Fruit fly (Drosophila melanogaster) whole organism, wandering third instar larva: Measurements from ENCODE around the gene CG13679.

Experiments
- Abd-B ChIP-seq: fragments of >200 bp; optimal IDR thresholded peaks from 2 replicates; lab custom pipeline; 2017; ENCODE audit warnings: missing biosample characterization, missing genetic modification characterization
- CG32264 ChIP-seq: fragments of 200-800 bp; sonication (Bioruptor generic); optimal IDR thresholded peaks from 2 replicates; lab custom pipeline; 2016; ENCODE audit warnings: missing biosample characterization, missing genetic modification characterization
- CG9705 ChIP-seq: fragments of 200-800 bp; sonication (Bioruptor generic); optimal IDR thresholded peaks from 2 replicates; lab custom pipeline; 2018; ENCODE audit warnings: missing biosample characterization, mild to moderate bottlenecking, missing genetic modification characterization
- CrebA ChIP-seq: fragments of 200-800 bp; sonication (Bioruptor generic); optimal IDR thresholded peaks from 2 replicates; lab custom pipeline; 2016; ENCODE audit warnings: missing biosample characterization, mild to moderate bottlenecking, missing genetic modification characterization, borderline replicate concordance
- Dfd ChIP-seq: fragments of >200 bp; optimal IDR thresholded peaks from 2 replicates; lab custom pipeline; 2017; ENCODE audit warnings: missing biosample characterization, missing genetic modification characterization
- Dif ChIP-seq: fragments of 200-275, 200-300 bp; sonication (Bioruptor generic); optimal IDR thresholded peaks from 2 replicates; lab custom pipeline; 2018; ENCODE audit warnings: missing biosample characterization, missing genetic modification characterization; ENCODE audit not compliant: partially characterized antibody
- GATAd ChIP-seq: sonication (Bioruptor generic); optimal IDR thresholded peaks from 2 replicates; lab custom pipeline; 2016; ENCODE audit warnings: missing biosample characterization, missing genetic modification characterization
- HLH106 ChIP-seq: fragments of 200-800 bp; optimal IDR thresholded peaks from 3 replicates; lab custom pipeline; 2019; ENCODE audit warnings: missing biosample characterization, mild to moderate bottlenecking, missing genetic modification characterization, moderate library complexity
- Hnf4 ChIP-seq: fragments of 200-800 bp; sonication (Bioruptor generic); optimal IDR thresholded peaks from 2 replicates; lab custom pipeline; 2016; ENCODE audit warnings: missing biosample characterization, mild to moderate bottlenecking, missing genetic modification characterization
- Hr78 ChIP-seq: fragments of >200 bp; optimal IDR thresholded peaks from 2 replicates; lab custom pipeline; 2017; ENCODE audit warnings: missing biosample characterization, missing genetic modification characterization
- Hr83 ChIP-seq: fragments of 200-300 bp; sonication (Bioruptor generic); optimal IDR thresholded peaks from 2 replicates; lab custom pipeline; 2016; ENCODE audit warnings: missing biosample characterization, mild to moderate bottlenecking, missing genetic modification characterization, moderate library complexity; ENCODE audit not compliant: poor library complexity, severe bottlenecking
- Jra ChIP-seq: sonication (Bioruptor generic); optimal IDR thresholded peaks from 2 replicates; lab custom pipeline; 2016; ENCODE audit warnings: missing biosample characterization, missing genetic modification characterization
- Mio ChIP-seq: sonication (Bioruptor generic); optimal IDR thresholded peaks from 2 replicates; lab custom pipeline; 2016; ENCODE audit warnings: missing biosample characterization, missing genetic modification characterization
- Myc ChIP-seq: fragments of >200 bp; optimal IDR thresholded peaks from 2 replicates; lab custom pipeline; 2017
- N ChIP-seq: fragments of >200 bp; optimal IDR thresholded peaks from 2 replicates; lab custom pipeline; 2018; ENCODE audit warnings: missing biosample characterization, missing external identifiers, missing genetic modification characterization
- OdsH ChIP-seq: fragments of 200-800 bp; sonication (Bioruptor generic); optimal IDR thresholded peaks from 2 replicates; lab custom pipeline; 2016; ENCODE audit warnings: missing biosample characterization, mild to moderate bottlenecking, missing genetic modification characterization
- Rel ChIP-seq, 2 experiments: fragments of 200-800 bp; sonication (Bioruptor generic) in 1 of 2; optimal IDR thresholded peaks; 2 replicates in 1 of 2; 3 replicates in 1 of 2; lab custom pipeline; 2016 to 2019; ENCODE audit warnings: mild to moderate bottlenecking in 2 of 2, missing biosample characterization in 2 of 2, missing genetic modification characterization in 2 of 2, moderate library complexity in 1 of 2
- Sp1 ChIP-seq: fragments of 200-800 bp; sonication (Bioruptor generic); optimal IDR thresholded peaks from 3 replicates; lab custom pipeline; 2019; ENCODE audit warnings: missing biosample characterization, mild to moderate bottlenecking, missing genetic modification characterization, moderate library complexity
- Vsx2 ChIP-seq: fragments of 200-300, 225-300 bp; sonication (Bioruptor generic); optimal IDR thresholded peaks from 2 replicates; lab custom pipeline; 2018; ENCODE audit warnings: missing biosample characterization, missing genetic modification characterization; ENCODE audit not compliant: partially characterized antibody
- br ChIP-seq: fragments of 200-800 bp; sonication (Bioruptor generic); optimal IDR thresholded peaks from 2 replicates; lab custom pipeline; 2016; ENCODE audit warnings: missing biosample characterization, missing genetic modification characterization
- brk ChIP-seq: fragments of 200-800 bp; sonication (Bioruptor generic); optimal IDR thresholded peaks from 2 replicates; lab custom pipeline; 2016; ENCODE audit warnings: missing biosample characterization, mild to moderate bottlenecking, missing genetic modification characterization
- dl ChIP-seq, 2 experiments: fragments of 175-275, 200-275 bp in 1 of 2; fragments of 200-275 bp in 1 of 2; sonication (Bioruptor generic); optimal IDR thresholded peaks; lab custom pipeline; 2018; ENCODE audit warnings: mild to moderate bottlenecking in 2 of 2, missing biosample characterization in 2 of 2, missing genetic modification characterization in 2 of 2, moderate library complexity in 2 of 2; ENCODE audit not compliant: partially characterized antibody in 2 of 2, insufficient read depth in 1 of 2
- dmrt93B ChIP-seq: fragments of 200-800 bp; sonication (Bioruptor generic); optimal IDR thresholded peaks from 2 replicates; lab custom pipeline; 2018; ENCODE audit warnings: missing biosample characterization, mild to moderate bottlenecking, missing genetic modification characterization
- dsf ChIP-seq: sonication (Bioruptor generic); optimal IDR thresholded peaks from 2 replicates; lab custom pipeline; 2016; ENCODE audit warnings: missing biosample characterization, missing genetic modification characterization, borderline replicate concordance
- ey ChIP-seq: fragments of 200-800 bp; sonication (Bioruptor generic); optimal IDR thresholded peaks from 2 replicates; lab custom pipeline; 2016; ENCODE audit warnings: missing biosample characterization, missing genetic modification characterization
- foxo ChIP-seq, 2 experiments: fragments of 200-800 bp; sonication (Bioruptor generic); optimal IDR thresholded peaks; 2 replicates in 1 of 2; 3 replicates in 1 of 2; lab custom pipeline; 2016 to 2017; ENCODE audit warnings: missing biosample characterization in 2 of 2, missing genetic modification characterization in 2 of 2
- fru ChIP-seq: fragments of 200-800 bp; sonication (Bioruptor generic); optimal IDR thresholded peaks from 3 replicates; lab custom pipeline; 2016; ENCODE audit warnings: missing biosample characterization, mild to moderate bottlenecking, missing genetic modification characterization
- h ChIP-seq: fragments of 200-800 bp; sonication (Bioruptor generic); optimal IDR thresholded peaks from 3 replicates; lab custom pipeline; 2016; ENCODE audit warnings: missing biosample characterization, mild to moderate bottlenecking, missing genetic modification characterization
- jim ChIP-seq: fragments of 175-275, 200-325 bp; sonication (Bioruptor generic); optimal IDR thresholded peaks from 2 replicates; lab custom pipeline; 2016; ENCODE audit warnings: missing biosample characterization, mild to moderate bottlenecking, missing genetic modification characterization
- lola ChIP-seq: fragments of >200 bp; optimal IDR thresholded peaks from 2 replicates; lab custom pipeline; 2017; ENCODE audit warnings: missing biosample characterization, missing genetic modification characterization
- pan ChIP-seq: fragments of >200 bp; optimal IDR thresholded peaks from 2 replicates; lab custom pipeline; 2017
- psq ChIP-seq: fragments of 200-800 bp; sonication (Bioruptor generic); optimal IDR thresholded peaks from 3 replicates; lab custom pipeline; 2017; ENCODE audit warnings: missing biosample characterization, mild to moderate bottlenecking, missing genetic modification characterization, moderate library complexity
- rgr ChIP-seq: fragments of 200-800 bp; sonication (Bioruptor generic); optimal IDR thresholded peaks from 3 replicates; lab custom pipeline; 2016; ENCODE audit warnings: missing biosample characterization, mild to moderate bottlenecking, missing genetic modification characterization
- sage ChIP-seq: fragments of 200-800 bp; sonication (Bioruptor generic); optimal IDR thresholded peaks from 2 replicates; lab custom pipeline; 2016; ENCODE audit warnings: missing biosample characterization, mild to moderate bottlenecking, missing genetic modification characterization
- sv ChIP-seq: fragments of 200-800 bp; sonication (Bioruptor generic); optimal IDR thresholded peaks from 3 replicates; lab custom pipeline; 2016; ENCODE audit warnings: missing biosample characterization, missing genetic modification characterization
- tai ChIP-seq: sonication (Bioruptor generic); optimal IDR thresholded peaks from 2 replicates; lab custom pipeline; 2016; ENCODE audit warnings: missing biosample characterization, missing genetic modification characterization
- usp ChIP-seq: fragments of >200 bp; optimal IDR thresholded peaks from 2 replicates; lab custom pipeline; 2017; ENCODE audit warnings: missing biosample characterization, missing genetic modification characterization
- woc ChIP-seq: sonication (Bioruptor generic); optimal IDR thresholded peaks from 2 replicates; lab custom pipeline; 2016; ENCODE audit warnings: missing biosample characterization, mild to moderate bottlenecking, missing genetic modification characterization

The CG13679 gene

dm6 chr3L:8180464-8181137 lies 22.0 kb upstream of the CG13679 start, which contains the start of the genes mthl7 and Uxs:
Gene mthl7 (minus strand): TSS chr3L:8180514.
Gene Uxs (plus strand): TSS chr3L:8180923.
- TF ChIP-seq N (GFP tag; lab: Kevin White, UChicago), result no peak
- TF ChIP-seq HLH106, result no peak
- TF ChIP-seq sage (GFP tag; lab: Kevin White, UChicago), result no peak
- no peak for TF ChIP-seq Mio (GFP tag; lab: Kevin White, UChicago)
- TF ChIP-seq foxo (GFP tag; optimal IDR thresholded peaks at IDR 0.05; lab: Kevin White, UChicago), result no peak
- TF ChIP-seq fru, result no peak
- no peak for TF ChIP-seq GATAd (GFP tag; lab: Kevin White, UChicago)
- no peak for TF ChIP-seq woc (GFP tag; lab: Kevin White, UChicago)
- TF ChIP-seq dl (GFP tag; optimal IDR thresholded peaks at IDR 0.05; lab: Kevin White, UChicago; ENCODE audit: insufficient read depth in 1 of 2, partially characterized antibody in 2 of 2), result no peak
- no peak for TF ChIP-seq ey (GFP tag; lab: Kevin White, UChicago)
- no peak for TF ChIP-seq OdsH (GFP tag; lab: Kevin White, UChicago)
- no peak for TF ChIP-seq h (GFP tag; lab: Kevin White, UChicago)
- no peak for TF ChIP-seq Hr78
- no peak for TF ChIP-seq tai (GFP tag; lab: Kevin White, UChicago)
- no peak for TF ChIP-seq rgr
- TF ChIP-seq CrebA (GFP tag; lab: Kevin White, UChicago), result no peak
- TF ChIP-seq Hnf4, result no peak
- no peak for TF ChIP-seq brk (GFP tag; lab: Kevin White, UChicago)
- no peak for TF ChIP-seq jim (GFP tag; lab: Kevin White, UChicago)
- TF ChIP-seq CG9705 (GFP tag; lab: Kevin White, UChicago), result no peak

- no peak for TF ChIP-seq lola (GFP tag; lab: Kevin White, UChicago)
- no peak for TF ChIP-seq tai (GFP tag; lab: Kevin White, UChicago)
- no peak for TF ChIP-seq Hr78
- TF ChIP-seq Dfd (GFP tag; lab: Kevin White, UChicago), result no peak
- peak in 1 of 2 experiments; percentile 56 for TF ChIP-seq foxo (GFP tag; optimal IDR thresholded peaks at IDR 0.05; lab: Kevin White, UChicago)
- no peak for TF ChIP-seq Rel (GFP tag; optimal IDR thresholded peaks at IDR 0.05; lab: Kevin White, UChicago)
- TF ChIP-seq Rel (tag; optimal IDR thresholded peaks at IDR 0.05; lab: Kevin White, UChicago), result no peak
- no peak for TF ChIP-seq Abd-B (GFP tag; lab: Kevin White, UChicago)
- no peak for TF ChIP-seq pan (lab: Kevin White, UChicago)
- TF ChIP-seq Hnf4, result peak; percentile 50
- TF ChIP-seq Hr83 (GFP tag; lab: Kevin White, UChicago), result no peak
- peak; percentile 47 for TF ChIP-seq rgr
- no peak for TF ChIP-seq brk (GFP tag; lab: Kevin White, UChicago)
- peak; percentile 85 for TF ChIP-seq fru
- no peak for TF ChIP-seq CG9705 (GFP tag; lab: Kevin White, UChicago)
- TF ChIP-seq sage (GFP tag; lab: Kevin White, UChicago), result no peak
- peak; percentile 56 for TF ChIP-seq br (GFP tag; lab: Kevin White, UChicago)
- no peak for TF ChIP-seq usp (GFP tag; lab: Kevin White, UChicago)
- TF ChIP-seq HLH106, result peak; percentile 28
- peak; percentile 33 for TF ChIP-seq Sp1 (GFP tag; lab: Kevin White, UChicago)
- no peak for TF ChIP-seq N (GFP tag; lab: Kevin White, UChicago)
- TF ChIP-seq dmrt93B, result no peak
- no peak for TF ChIP-seq CrebA (GFP tag; lab: Kevin White, UChicago)
- no peak for TF ChIP-seq jim (GFP tag; lab: Kevin White, UChicago)
- TF ChIP-seq ey (GFP tag; lab: Kevin White, UChicago), result peak; percentile 62
- TF ChIP-seq Mio (GFP tag; lab: Kevin White, UChicago), result no peak
- TF ChIP-seq Myc (lab: Kevin White, UChicago), result no peak
- TF ChIP-seq dl (GFP tag; optimal IDR thresholded peaks at IDR 0.05; lab: Kevin White, UChicago; ENCODE audit: insufficient read depth in 1 of 2, partially characterized antibody in 2 of 2), result no peak
- TF ChIP-seq sv, result peak; percentile 60
- TF ChIP-seq woc (GFP tag; lab: Kevin White, UChicago), result peak; percentile 50
- peak; percentile 68 for TF ChIP-seq Jra (GFP tag; lab: Kevin White, UChicago)
- no peak for TF ChIP-seq CG32264 (GFP tag; lab: Kevin White, UChicago)
- TF ChIP-seq dsf (GFP tag; lab: Kevin White, UChicago), result no peak
- peak; percentile 88 for TF ChIP-seq h (GFP tag; lab: Kevin White, UChicago)
- peak; percentile 45 for TF ChIP-seq psq
- TF ChIP-seq Vsx2 (GFP tag; lab: Kevin White, UChicago), result no peak
- TF ChIP-seq GATAd (GFP tag; lab: Kevin White, UChicago), result no peak
- TF ChIP-seq OdsH (GFP tag; lab: Kevin White, UChicago), result peak; percentile 26
- TF ChIP-seq Dif (GFP tag; lab: Kevin White, UChicago), result no peak
- TF ChIP-seq, all 38 proteins: peak for 14
Measured at dm6 chr3L:8185263-8186227, 17.0 kb upstream of the CG13679 start.
